Fruit fly (Drosophila melanogaster) whole organism, adult: ENCODE data around the gene CG9813.

ENCODE experiments used
- CG11617 ChIP-seq: fragments of 200-800 bp; sonication (Bioruptor generic); optimal IDR thresholded peaks from 2 replicates; lab custom pipeline; 2017; ENCODE audit warnings: mild to moderate bottlenecking, missing biosample characterization, missing genetic modification reagents, missing genetic modification characterization
- CG12768 ChIP-seq: fragments of 200-800 bp; sonication (Bioruptor generic); optimal IDR thresholded peaks from 2 replicates; lab custom pipeline; 2017; ENCODE audit warnings: missing biosample characterization, missing genetic modification characterization, mild to moderate bottlenecking, moderate library complexity, missing genetic modification reagents
- CG1620 ChIP-seq: fragments of 200-800 bp; sonication (Bioruptor generic); optimal IDR thresholded peaks from 2 replicates; lab custom pipeline; 2016; ENCODE audit warnings: missing biosample characterization, missing genetic modification characterization
- CG33017 ChIP-seq: fragments of 200-800 bp; sonication (Bioruptor generic); optimal IDR thresholded peaks from 2 replicates; lab custom pipeline; 2018; ENCODE audit warnings: missing biosample characterization, mild to moderate bottlenecking, missing genetic modification characterization, moderate library complexity
- CG7045 ChIP-seq: fragments of 200-800 bp; sonication (Bioruptor generic); optimal IDR thresholded peaks from 2 replicates; lab custom pipeline; 2017; ENCODE audit warnings: missing biosample characterization, mild to moderate bottlenecking, missing genetic modification characterization
- Clk ChIP-seq: fragments of 200-800 bp; sonication (Bioruptor generic); optimal IDR thresholded peaks from 2 replicates; lab custom pipeline; 2017; ENCODE audit warnings: missing biosample characterization, missing genetic modification characterization
- Hr96 ChIP-seq: fragments of 200-800 bp; sonication (Bioruptor generic); optimal IDR thresholded peaks from 2 replicates; lab custom pipeline; 2016; ENCODE audit warnings: missing biosample characterization, missing genetic modification characterization
- ovo ChIP-seq: fragments of 200-800 bp; sonication (Bioruptor generic); optimal IDR thresholded peaks from 2 replicates; lab custom pipeline; 2016; ENCODE audit warnings: missing biosample characterization, missing genetic modification characterization

- TF ChIP-seq CG12768 (GFP tag; lab: Kevin White, UChicago) (no peak), Clk (GFP tag; lab: Kevin White, UChicago) (no peak), Hr96 (GFP tag; lab: Kevin White, UChicago) (no peak), CG7045 (GFP tag; lab: Kevin White, UChicago) (no peak), CG11617 (GFP tag; lab: Kevin White, UChicago) (no peak), CG33017 (tag; lab: Kevin White, UChicago) (no peak), ovo (GFP tag; lab: Kevin White, UChicago) (no peak), CG1620 (no peak)
These were observed 48.9 kb upstream of the CG9813 start for dm6 chr3R:13428341-13429040.
